Fruit fly (Drosophila melanogaster) whole organism, embryonic: ENCODE data around the gene Arl4.

ENCODE experiments used
- Bdp1 ChIP-seq: fragments of 200-800 bp; sonication (Bioruptor generic); optimal IDR thresholded peaks from 3 replicates; lab custom pipeline; 2016; ENCODE audit warnings: missing biosample characterization, missing genetic modification characterization
- CG10543 ChIP-seq: fragments of 200-800 bp; sonication (Bioruptor generic); optimal IDR thresholded peaks from 3 replicates; lab custom pipeline; 2017; ENCODE audit warnings: missing biosample characterization, mild to moderate bottlenecking, missing genetic modification characterization, moderate library complexity
- CG12659 ChIP-seq: fragments of 200-800 bp; sonication (Bioruptor generic); optimal IDR thresholded peaks from 3 replicates; lab custom pipeline; 2017; ENCODE audit warnings: mild to moderate bottlenecking, missing biosample characterization, missing genetic modification reagents, missing genetic modification characterization
- CG12744 ChIP-seq: fragments of 200-800 bp; sonication (Bioruptor generic); optimal IDR thresholded peaks from 2 replicates; lab custom pipeline; 2016; ENCODE audit warnings: missing biosample characterization, missing genetic modification characterization
- CG13296 ChIP-seq: fragments of 200-800 bp; sonication (Bioruptor generic); optimal IDR thresholded peaks from 3 replicates; lab custom pipeline; 2018; ENCODE audit warnings: missing biosample characterization, mild to moderate bottlenecking, missing genetic modification characterization
- CG13624 ChIP-seq: fragments of 200-800 bp; sonication (Bioruptor generic); optimal IDR thresholded peaks from 2 replicates; lab custom pipeline; 2016; ENCODE audit warnings: missing biosample characterization, missing genetic modification characterization
- CG14860 ChIP-seq: fragments of 200-800 bp; sonication (Bioruptor generic); IDR thresholded peaks from 3 replicates; pipeline ENCODE4 v1.3.6; 2022; ENCODE audit warnings: missing biosample characterization, missing genetic modification characterization; ENCODE audit not compliant: partially characterized antibody
- CG1603 ChIP-seq: fragments of 200-800 bp; sonication (Bioruptor generic); optimal IDR thresholded peaks from 2 replicates; lab custom pipeline; 2019; ENCODE audit warnings: missing biosample characterization, mild to moderate bottlenecking, missing genetic modification characterization, moderate library complexity
- CG17385 ChIP-seq: fragments of 200-800 bp; sonication (Bioruptor generic); optimal IDR thresholded peaks from 3 replicates; lab custom pipeline; 2018; ENCODE audit warnings: missing biosample characterization, mild to moderate bottlenecking, missing genetic modification characterization
- CG17802 ChIP-seq: fragments of 200-800 bp; sonication (Bioruptor generic); optimal IDR thresholded peaks from 2 replicates; lab custom pipeline; 2018; ENCODE audit warnings: missing biosample characterization, mild to moderate bottlenecking, missing genetic modification characterization, moderate library complexity
- CG2116 ChIP-seq: fragments of 200-800 bp; sonication (Bioruptor generic); optimal IDR thresholded peaks from 3 replicates; lab custom pipeline; 2018; ENCODE audit warnings: missing biosample characterization, mild to moderate bottlenecking, missing genetic modification characterization
- CG2712 ChIP-seq: fragments of 200-800 bp; optimal IDR thresholded peaks from 3 replicates; lab custom pipeline; 2019; ENCODE audit warnings: missing biosample characterization, mild to moderate bottlenecking, missing genetic modification characterization, moderate library complexity
- CG31224 ChIP-seq: fragments of 200-800 bp; sonication (Bioruptor generic); IDR thresholded peaks from 2 replicates; pipeline ENCODE4 v1.3.6; 2022; ENCODE audit warnings: missing biosample characterization, missing genetic modification characterization
- CG32532 ChIP-seq: fragments of 200-800 bp; sonication (Bioruptor generic); IDR thresholded peaks from 2 replicates; pipeline ENCODE4 v1.3.6; 2022; ENCODE audit warnings: missing biosample characterization, missing genetic modification characterization
- CG32767 ChIP-seq: fragments of 200-800 bp; sonication (Bioruptor generic); IDR thresholded peaks from 2 replicates; pipeline ENCODE4 v1.3.6; 2022; ENCODE audit warnings: missing biosample characterization, missing genetic modification characterization
- CG32772 ChIP-seq: fragments of 200-800 bp; sonication (Bioruptor generic); IDR thresholded peaks from 2 replicates; pipeline ENCODE4 v1.3.6; 2022; ENCODE audit warnings: missing biosample characterization, missing genetic modification characterization
- CG3407 ChIP-seq: fragments of 200-800 bp; sonication (Bioruptor generic); optimal IDR thresholded peaks from 2 replicates; lab custom pipeline; 2018; ENCODE audit warnings: missing biosample characterization, mild to moderate bottlenecking, missing genetic modification characterization
- CG7357 ChIP-seq: fragments of 200-800 bp; sonication (Bioruptor generic); IDR thresholded peaks from 3 replicates; pipeline ENCODE4 v1.3.6; 2022; ENCODE audit warnings: missing biosample characterization, missing genetic modification characterization
- CG8089 ChIP-seq: fragments of 200-800 bp; sonication (Bioruptor generic); optimal IDR thresholded peaks from 3 replicates; lab custom pipeline; 2016; ENCODE audit warnings: missing biosample characterization, missing genetic modification characterization
- CG8281 ChIP-seq: fragments of 200-800 bp; sonication (Bioruptor generic); optimal IDR thresholded peaks from 2 replicates; lab custom pipeline; 2018; ENCODE audit warnings: missing biosample characterization, mild to moderate bottlenecking, missing genetic modification characterization, moderate library complexity
- CHES-1-like ChIP-seq: fragments of 200-800 bp; sonication (Bioruptor generic); optimal IDR thresholded peaks from 2 replicates; lab custom pipeline; 2016; ENCODE audit warnings: missing biosample characterization, missing genetic modification characterization
- Camta ChIP-seq: fragments of 200-800 bp; sonication (Bioruptor generic); optimal IDR thresholded peaks from 2 replicates; lab custom pipeline; 2016; ENCODE audit warnings: missing biosample characterization, missing genetic modification characterization
- Doc2 ChIP-seq: fragments of 200-800 bp; sonication (Bioruptor generic); IDR thresholded peaks from 2 replicates; pipeline ENCODE4 v1.3.6; 2022; ENCODE audit warnings: missing biosample characterization, missing genetic modification characterization
- Dref ChIP-seq: fragments of 200-800 bp; sonication (Bioruptor generic); IDR thresholded peaks from 2 replicates; pipeline ENCODE4 v1.3.6; 2022; ENCODE audit warnings: missing biosample characterization, missing genetic modification characterization
- Eip74EF ChIP-seq, 2 experiments: fragments of 200-800 bp in 1 of 2; fragments of >200 bp in 1 of 2; sonication (Bioruptor generic) in 1 of 2; optimal IDR thresholded peaks; 2 replicates each; lab custom pipeline; 2017 to 2019; ENCODE audit warnings: missing biosample characterization in 2 of 2, missing genetic modification characterization in 2 of 2, mild to moderate bottlenecking in 1 of 2, moderate library complexity in 1 of 2
- HHEX ChIP-seq: fragments of 200-800 bp; sonication (Bioruptor generic); optimal IDR thresholded peaks from 3 replicates; lab custom pipeline; 2017; ENCODE audit warnings: missing biosample characterization, mild to moderate bottlenecking, missing genetic modification characterization, missing genetic modification reagents
- HLH4C ChIP-seq: fragments of 200-800 bp; sonication (Bioruptor generic); IDR thresholded peaks from 3 replicates; pipeline ENCODE4 v1.3.6; 2022; ENCODE audit warnings: missing biosample characterization, missing genetic modification characterization; ENCODE audit not compliant: partially characterized antibody
- Hey ChIP-seq: fragments of 200-800 bp; sonication (Bioruptor generic); optimal IDR thresholded peaks from 3 replicates; lab custom pipeline; 2018; ENCODE audit warnings: missing biosample characterization, mild to moderate bottlenecking, missing genetic modification characterization
- Hr3 ChIP-seq: fragments of 200-800 bp; sonication (Bioruptor generic); optimal IDR thresholded peaks from 3 replicates; lab custom pipeline; 2016; ENCODE audit warnings: missing biosample characterization, missing genetic modification characterization
- Lhr ChIP-seq: fragments of 200-800 bp; sonication (Bioruptor generic); optimal IDR thresholded peaks from 3 replicates; lab custom pipeline; 2017; ENCODE audit warnings: mild to moderate bottlenecking, missing biosample characterization, missing genetic modification reagents, missing genetic modification characterization
- Lim3 ChIP-seq: fragments of 200-800 bp; sonication (Bioruptor generic); IDR thresholded peaks from 2 replicates; pipeline ENCODE4 v1.3.6; 2022; ENCODE audit warnings: missing biosample characterization, missing genetic modification characterization
- Med ChIP-seq: fragments of 200-800 bp; sonication (Bioruptor generic); peaks from one replicate; lab custom pipeline; 2016; ENCODE audit warnings: missing biosample characterization, missing genetic modification characterization, mild to moderate bottlenecking, inconsistent platforms, moderate library complexity
- NFAT ChIP-seq: fragments of 200-800 bp; sonication (Bioruptor generic); IDR thresholded peaks from 2 replicates; pipeline ENCODE4 v1.3.6; 2022; ENCODE audit warnings: missing biosample characterization, missing genetic modification characterization
- Neu2 ChIP-seq: fragments of 200-800 bp; sonication (Bioruptor generic); optimal IDR thresholded peaks from 3 replicates; lab custom pipeline; 2016; ENCODE audit warnings: missing biosample characterization, missing genetic modification characterization, borderline replicate concordance
- Oli ChIP-seq: fragments of 200-800 bp; sonication (Bioruptor generic); optimal IDR thresholded peaks from 2 replicates; lab custom pipeline; 2018; ENCODE audit warnings: missing biosample characterization, mild to moderate bottlenecking, missing genetic modification characterization, moderate library complexity
- Sry-δ ChIP-seq: fragments of 200-800 bp; sonication (Bioruptor generic); optimal IDR thresholded peaks from 2 replicates; lab custom pipeline; 2016; ENCODE audit warnings: missing biosample characterization, missing genetic modification characterization
- amos ChIP-seq: fragments of 200-800 bp; sonication (Bioruptor generic); IDR thresholded peaks from 2 replicates; pipeline ENCODE4 v1.3.6; 2022; ENCODE audit warnings: missing biosample characterization, missing genetic modification characterization; ENCODE audit not compliant: partially characterized antibody
- ash1 ChIP-seq: fragments of 200-800 bp; sonication (Bioruptor generic); optimal IDR thresholded peaks from 2 replicates; lab custom pipeline; 2018; ENCODE audit warnings: missing biosample characterization, mild to moderate bottlenecking, missing genetic modification characterization
- bbx ChIP-seq: fragments of 200-800 bp; sonication (Bioruptor generic); IDR thresholded peaks from 2 replicates; pipeline ENCODE4 v1.3.6; 2022; ENCODE audit warnings: missing biosample characterization, missing genetic modification characterization; ENCODE audit not compliant: partially characterized antibody
- dpn ChIP-seq, 2 experiments: fragments of 200-800 bp; sonication (Bioruptor generic); optimal IDR thresholded peaks; 3 replicates each; lab custom pipeline; 2016; ENCODE audit warnings: missing biosample characterization in 2 of 2, missing genetic modification characterization in 2 of 2
- emc ChIP-seq: fragments of 200-800 bp; sonication (Bioruptor generic); optimal IDR thresholded peaks from 2 replicates; lab custom pipeline; 2016; ENCODE audit warnings: missing biosample characterization, missing genetic modification characterization
- gcm2 ChIP-seq: fragments of 200-800 bp; sonication (Bioruptor generic); optimal IDR thresholded peaks from 2 replicates; lab custom pipeline; 2016; ENCODE audit warnings: missing biosample characterization, missing genetic modification characterization
- knrl ChIP-seq: fragments of 200-800 bp; sonication (Bioruptor generic); IDR thresholded peaks from 3 replicates; pipeline ENCODE4 v1.3.6; 2022; ENCODE audit warnings: missing biosample characterization, missing genetic modification characterization; ENCODE audit not compliant: partially characterized antibody
- mam ChIP-seq: fragments of 200-800 bp; sonication (Bioruptor generic); optimal IDR thresholded peaks from 3 replicates; lab custom pipeline; 2016; ENCODE audit warnings: missing biosample characterization, missing genetic modification characterization
- onecut ChIP-seq: fragments of 200-800 bp; sonication (Bioruptor generic); IDR thresholded peaks from 2 replicates; pipeline ENCODE4 v1.3.6; 2022; ENCODE audit warnings: missing biosample characterization, missing genetic modification characterization
- phol ChIP-seq: fragments of 200-800 bp; sonication (Bioruptor generic); optimal IDR thresholded peaks from 3 replicates; lab custom pipeline; 2018; ENCODE audit warnings: missing biosample characterization, mild to moderate bottlenecking, missing genetic modification characterization, moderate library complexity
- psq ChIP-seq: fragments of 200-800 bp; sonication (Bioruptor generic); optimal IDR thresholded peaks from 2 replicates; lab custom pipeline; 2017; ENCODE audit warnings: missing biosample characterization, missing genetic modification characterization
- pzg ChIP-seq: fragments of 200-800 bp; sonication (Bioruptor generic); optimal IDR thresholded peaks from 3 replicates; lab custom pipeline; 2018; ENCODE audit warnings: missing biosample characterization, mild to moderate bottlenecking, missing genetic modification characterization, moderate library complexity
- sens ChIP-seq: fragments of 200-800 bp; sonication (Bioruptor generic); peaks from one replicate; lab custom pipeline; 2016; ENCODE audit warnings: missing biosample characterization, missing genetic modification characterization
- sqz ChIP-seq: fragments of 200-800 bp; sonication (Bioruptor generic); optimal IDR thresholded peaks from 3 replicates; lab custom pipeline; 2018; ENCODE audit warnings: missing biosample characterization, mild to moderate bottlenecking, missing genetic modification characterization

Gene Arl4

dm6 chr4:205671-206252 lies 26.6 kb upstream of the Arl4 start, which contains the start of gene CG31998 (continued):
- TF ChIP-seq HLH4C (GFP tag; lab: Robert Waterston, UW), result no peak
- no peak for TF ChIP-seq Camta (GFP tag; lab: Kevin White, UChicago)
- TF ChIP-seq dpn (GFP tag; optimal IDR thresholded peaks at IDR 0.05; lab: Kevin White, UChicago), result peak in 1 of 2 experiments; percentile 31
- TF ChIP-seq CG3407 (GFP tag; lab: Kevin White, UChicago), result no peak
- no peak; the same call in 2 of the 3 replicates for TF ChIP-seq knrl
- TF ChIP-seq Sry-δ (GFP tag; lab: Kevin White, UChicago), result peak; percentile 72
- no peak for TF ChIP-seq amos (GFP tag; lab: Robert Waterston, UW)
- TF ChIP-seq HHEX, result no peak
- no peak for TF ChIP-seq Bdp1 (GFP tag; lab: Kevin White, UChicago)
- peak; percentile 100 for TF ChIP-seq CG1603 (tag; lab: Kevin White, UChicago)
- no peak for TF ChIP-seq CG12744 (GFP tag; lab: Kevin White, UChicago)
- no peak for TF ChIP-seq Eip74EF (GFP tag; optimal IDR thresholded peaks at IDR 0.05; lab: Kevin White, UChicago)
- TF ChIP-seq CG8281 (tag; lab: Kevin White, UChicago), result no peak
- TF ChIP-seq CG13624 (GFP tag; lab: Kevin White, UChicago), result peak; percentile 23
- TF ChIP-seq CG17802 (tag; lab: Kevin White, UChicago), result peak; percentile 98
- TF ChIP-seq Doc2 (GFP tag; lab: Robert Waterston, UW), result no peak
- no peak for TF ChIP-seq CG32532
- no peak for TF ChIP-seq CG31224 (GFP tag; lab: Robert Waterston, UW)
- TF ChIP-seq ash1, result no peak
- peak; percentile 40 for TF ChIP-seq CG8089 (GFP tag; lab: Kevin White, UChicago)
- peak; percentile 97 for TF ChIP-seq CG7357
- TF ChIP-seq Oli (tag; lab: Kevin White, UChicago), result no peak
- TF ChIP-seq Neu2, result peak; percentile 20
- peak; percentile 20 for TF ChIP-seq mam (GFP tag; lab: Kevin White, UChicago)
- no peak for TF ChIP-seq Dref (GFP tag; lab: Robert Waterston, UW)
- no peak for TF ChIP-seq Hey (tag; lab: Kevin White, UChicago)
- no peak for TF ChIP-seq CG13296 (GFP tag; lab: Kevin White, UChicago)
- TF ChIP-seq CG12659, result peak; percentile 75
- TF ChIP-seq Hr3 (GFP tag; lab: Kevin White, UChicago), result no peak
- TF ChIP-seq CG2116, result peak; percentile 36
- TF ChIP-seq Med (GFP tag; lab: Kevin White, UChicago), result peak; percentile 79
- peak; percentile 88 for TF ChIP-seq pzg
- no peak for TF ChIP-seq CG17385 (GFP tag; lab: Kevin White, UChicago)
- 0 out of 2 replicates have a peak, but pooled peaks have one; percentile 11 for TF ChIP-seq bbx (GFP tag; lab: Robert Waterston, UW)
- peak; percentile 47 for TF ChIP-seq CG2712 (tag; lab: Kevin White, UChicago)
- TF ChIP-seq CG10543 (GFP tag; lab: Kevin White, UChicago), result no peak
- no peak for TF ChIP-seq Lim3 (GFP tag; lab: Robert Waterston, UW)
- TF ChIP-seq onecut (GFP tag; lab: Robert Waterston, UW), result peak; percentile 70
- TF ChIP-seq CG32772 (GFP tag; lab: Robert Waterston, UW), result no peak
- peak; percentile 14 for TF ChIP-seq CHES-1-like (GFP tag; lab: Kevin White, UChicago)
- no peak for TF ChIP-seq emc (GFP tag; lab: Kevin White, UChicago)
- TF ChIP-seq sqz, result no peak
- TF ChIP-seq CG14860 (GFP tag; lab: Robert Waterston, UW), result no peak
- TF ChIP-seq sens (GFP tag; lab: Kevin White, UChicago), result peak; percentile 68
- peak; percentile 95 for TF ChIP-seq phol (tag; lab: Kevin White, UChicago)
- TF ChIP-seq psq, result no peak
- no peak for TF ChIP-seq gcm2 (GFP tag; lab: Kevin White, UChicago)
- TF ChIP-seq CG32767 (GFP tag; lab: Robert Waterston, UW), result no peak
- TF ChIP-seq NFAT, result no peak
- peak; percentile 49 for TF ChIP-seq Lhr
